Worm (Caenorhabditis elegans) whole organism, mixed stage, embryonic: ENCODE results near the gene F28A10.5.

Experiments
- M03D4.4 ChIP-seq: sonication (generic microtip); optimal IDR thresholded peaks from 2 replicates; lab custom pipeline; 2017; ENCODE audit warnings: mild to moderate bottlenecking, missing genetic modification characterization, missing compliant biosample characterization
- blmp-1 ChIP-seq: fragments of 150-350 bp; optimal IDR thresholded peaks from 2 replicates; lab custom pipeline; 2014; ENCODE audit warnings: missing biosample characterization, missing genetic modification characterization
- ceh-83 ChIP-seq: fragments of 200-800 bp; sonication (Bioruptor generic); optimal IDR thresholded peaks from 2 replicates; lab custom pipeline; 2018; ENCODE audit warnings: mild to moderate bottlenecking, missing genetic modification characterization, missing compliant biosample characterization
- ces-1 ChIP-seq: fragments of 150-350 bp; optimal IDR thresholded peaks from 2 replicates; lab custom pipeline; 2014; ENCODE audit warnings: missing biosample characterization, missing genetic modification reagents, missing genetic modification characterization
- lin-13 ChIP-seq: fragments of 150-350 bp; optimal IDR thresholded peaks from 2 replicates; lab custom pipeline; 2014; ENCODE audit warnings: missing biosample characterization, missing genetic modification characterization
- nhr-2 ChIP-seq: fragments of 150-350 bp; optimal IDR thresholded peaks from 2 replicates; lab custom pipeline; 2014; ENCODE audit warnings: missing biosample characterization, missing genetic modification characterization
- nhr-237 ChIP-seq: fragments of 150-350 bp; optimal IDR thresholded peaks from 2 replicates; lab custom pipeline; 2014; ENCODE audit warnings: missing biosample characterization, missing genetic modification characterization
- pha-4 ChIP-seq: fragments of 150-350 bp; optimal IDR thresholded peaks from 2 replicates; lab custom pipeline; 2018; ENCODE audit warnings: missing biosample characterization, missing genetic modification reagents, missing genetic modification characterization
- snpc-4 ChIP-seq: fragments of 150-350 bp; optimal IDR thresholded peaks from 2 replicates; lab custom pipeline; 2014; ENCODE audit warnings: missing biosample characterization, missing genetic modification characterization
- unc-39 ChIP-seq: fragments of 150-350 bp; optimal IDR thresholded peaks from 2 replicates; lab custom pipeline; 2014; ENCODE audit warnings: missing biosample characterization, missing genetic modification characterization
- unc-62 ChIP-seq: fragments of 150-350 bp; optimal IDR thresholded peaks from 2 replicates; lab custom pipeline; 2014; ENCODE audit warnings: missing biosample characterization, missing genetic modification reagents, missing genetic modification characterization
- ztf-11 ChIP-seq: fragments of 150-350 bp; optimal IDR thresholded peaks from 2 replicates; lab custom pipeline; 2014; ENCODE audit warnings: missing biosample characterization, missing genetic modification characterization

DNA sequence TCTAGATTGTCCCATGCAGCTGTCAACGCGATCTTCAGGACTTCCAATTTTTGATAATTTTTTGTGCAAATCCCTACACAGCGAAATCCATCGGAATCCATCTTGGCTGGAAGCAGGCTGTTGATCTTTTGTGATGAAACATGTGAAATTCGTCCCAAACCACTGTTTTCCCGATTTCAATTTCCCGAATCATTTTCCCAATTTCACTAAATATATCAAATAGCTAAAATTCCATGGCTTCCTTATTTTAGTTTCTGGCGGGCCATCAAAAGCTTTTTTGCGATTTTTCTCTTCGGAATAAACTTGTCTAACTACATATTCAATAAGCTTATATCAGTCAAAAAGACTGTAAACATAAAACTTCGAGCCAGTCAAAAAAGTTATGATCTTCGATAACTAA is 29.0 kb downstream of the F28A10.5 start, which contains the start of gene F46F5.8:
- TF ChIP-seq unc-62 (no peak), ceh-83 (GFP tag; lab: Kevin White, UChicago) (no peak), blmp-1 (tag; lab: Kevin White, UChicago) (no peak), M03D4.4 (tag; lab: Kevin White, UChicago) (no peak), pha-4 (tag; lab: Kevin White, UChicago) (no peak), nhr-237 (tag; lab: Kevin White, UChicago) (no peak), nhr-2 (no peak), unc-39 (no peak), ztf-11 (no peak), lin-13 (tag; lab: Kevin White, UChicago) (no peak), ces-1 (GFP tag; lab: Kevin White, UChicago) (no peak), snpc-4 (tag; lab: Kevin White, UChicago) (no peak)
